Worm (Caenorhabditis elegans): ENCODE results near the gene F16G10.6.

The F16G10.6 gene

ce11 chrII:2336177-2336576, 41.5 kb downstream of the F16G10.6 start:
- TF ChIP-seq vab-7 (GFP tag; IDR thresholded peaks at IDR 0.05) (no peak), unc-62 (GFP tag; optimal IDR thresholded peaks at IDR 0.05 in 1 of 2) (peak in 1 of 2 experiments; percentile 19), unc-62 (tag; optimal IDR thresholded peaks at IDR 0.05) (no peak)

- TF ChIP-seq ceh-82 (tag; optimal IDR thresholded peaks at IDR 0.05) (no peak), pha-4 (GFP tag; IDR thresholded peaks at IDR 0.05) (no peak), pha-4 (tag; optimal IDR thresholded peaks at IDR 0.05) (no peak), madf-5 (GFP tag; IDR thresholded peaks at IDR 0.05) (no peak), unc-62 (GFP tag; optimal IDR thresholded peaks at IDR 0.05 in 1 of 2) (no peak), unc-62 (tag; optimal IDR thresholded peaks at IDR 0.05) (no peak), T26A8.4 (GFP tag; IDR thresholded peaks at IDR 0.05) (no peak), nhr-111 (GFP tag; optimal IDR thresholded peaks at IDR 0.05) (no peak), dmd-8 (GFP tag; IDR thresholded peaks at IDR 0.05) (no peak), mdl-1 (tag; optimal IDR thresholded peaks at IDR 0.05) (peak in 1 of 2 experiments; percentile 35), dve-1 (tag; optimal IDR thresholded peaks at IDR 0.05; ENCODE audit: insufficient read depth) (peak; percentile 56), F37D6.2 (tag; optimal IDR thresholded peaks at IDR 0.05) (no peak), nhr-11 (tag; optimal IDR thresholded peaks at IDR 0.05) (no peak), hlh-30 (tag; optimal IDR thresholded peaks at IDR 0.05; ENCODE audit: insufficient read depth) (peak; percentile 52), nhr-10 (tag; optimal IDR thresholded peaks at IDR 0.05) (no peak), hlh-11 (tag; optimal IDR thresholded peaks at IDR 0.05) (peak; percentile 58), php-3 (GFP tag; IDR thresholded peaks at IDR 0.05) (0 out of 2 replicates have a peak, but pooled peaks have one; percentile 19), snpc-4 (tag; optimal IDR thresholded peaks at IDR 0.05) (no peak), nhr-77 (tag; optimal IDR thresholded peaks at IDR 0.05) (peak; percentile 69), daf-16 (GFP tag; optimal IDR thresholded peaks at IDR 0.05) (no peak), daf-16 (tag; optimal IDR thresholded peaks at IDR 0.05) (peak; percentile 63), egl-27 (tag; optimal IDR thresholded peaks at IDR 0.05) (no peak), pqm-1 (tag; optimal IDR thresholded peaks at IDR 0.05) (peak; percentile 80), ceh-20 (GFP tag; IDR thresholded peaks at IDR 0.05) (no peak), Y5F2A.4 (GFP tag; optimal IDR thresholded peaks at IDR 0.05) (no peak), ZK337.2 (GFP tag; IDR thresholded peaks at IDR 0.05) (no peak), ceh-62 (tag; optimal IDR thresholded peaks at IDR 0.05) (no peak), nhr-76 (tag; optimal IDR thresholded peaks at IDR 0.05) (no peak), arid-1 (GFP tag; conservative IDR thresholded peaks at IDR 0.05) (no peak), skn-1 (tag; optimal IDR thresholded peaks at IDR 0.05) (no peak), zfp-2 (tag; optimal IDR thresholded peaks at IDR 0.05) (no peak), nhr-28 (tag; optimal IDR thresholded peaks at IDR 0.05) (peak; percentile 82), dmd-6 (GFP tag; IDR thresholded peaks at IDR 0.05) (peak; percentile 71)
These were observed 42.1 kb downstream of the F16G10.6 start, which contains the start of gene F43C11.7 for ce11 chrII:2335572-2335971. Gene F43C11.7 (plus strand): TSS chrII:2335897.

DNA sequence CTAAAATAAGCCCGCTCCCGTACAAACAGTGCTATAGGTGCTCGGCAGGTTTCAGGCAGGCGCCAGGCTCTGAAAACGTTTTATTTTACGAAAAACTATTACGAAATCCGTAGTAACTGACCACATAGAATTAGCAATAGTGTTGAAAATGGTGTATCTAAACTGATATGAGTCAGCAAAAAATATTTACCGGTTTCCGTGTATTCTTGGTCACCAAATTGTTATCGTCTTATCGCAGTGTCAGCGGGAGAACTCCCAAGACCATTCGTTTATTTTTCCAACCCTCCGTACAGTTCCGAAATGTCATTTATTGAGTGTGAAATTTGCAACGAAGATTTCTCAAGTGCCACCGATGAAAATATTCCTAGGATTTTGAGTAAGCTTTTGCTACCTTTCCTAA, 45.4 kb downstream of the F16G10.6 start, which contains the start of gene F43C11.8:
Gene F43C11.8, plus strand, starts transcription at position 301 of the 400 bp plus-strand sequence.
- no peak for TF ChIP-seq mxl-2 (GFP tag; conservative IDR thresholded peaks at IDR 0.05)
- TF ChIP-seq daf-16 (GFP tag; optimal IDR thresholded peaks at IDR 0.05), result no peak
- peak; percentile 11 for TF ChIP-seq daf-16 (tag; optimal IDR thresholded peaks at IDR 0.05)
- no peak for TF ChIP-seq saeg-2 (GFP tag; IDR thresholded peaks at IDR 0.05)
- no peak for TF ChIP-seq nhr-237 (tag; optimal IDR thresholded peaks at IDR 0.05)
- TF ChIP-seq ztf-11 (tag; optimal IDR thresholded peaks at IDR 0.05), result no peak

DNA sequence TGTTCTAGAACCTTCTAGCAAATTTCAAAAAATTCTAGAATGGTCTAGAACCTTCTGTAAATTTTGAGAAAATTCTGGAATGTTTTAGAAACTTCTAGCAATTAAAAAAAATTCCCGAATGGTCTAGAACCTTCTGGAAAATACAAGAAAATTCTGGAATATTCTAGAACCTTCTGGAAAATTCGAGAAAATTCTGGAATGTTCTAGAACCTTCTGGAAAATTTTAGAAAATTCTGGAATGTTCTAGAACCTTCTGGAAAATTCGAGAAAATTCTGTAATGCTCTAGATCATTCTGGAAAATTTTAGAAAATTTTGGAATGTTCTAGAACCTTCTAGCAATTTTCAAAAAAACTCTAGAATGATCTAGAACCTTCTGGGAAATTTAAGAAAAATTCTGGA, 47.2 kb downstream of the F16G10.6 start:
- TF ChIP-seq mdt-29 (GFP tag; IDR thresholded peaks at IDR 0.05) (0 out of 2 replicates have a peak, but pooled peaks have one; percentile 28), F44E2.7 (GFP tag; IDR thresholded peaks at IDR 0.05) (no peak)

Measured in whole organism, L4 larva.